Worm (Caenorhabditis elegans) whole organism, L1 larva: Measurements from ENCODE around the gene ZK632.9.

ENCODE experiments used
- C04F5.9 ChIP-seq: sonication (generic microtip); optimal IDR thresholded peaks from 2 replicates; lab custom pipeline; 2016; ENCODE audit warnings: missing genetic modification characterization, missing compliant biosample characterization
- C34B4.2 ChIP-seq: sonication (generic microtip); optimal IDR thresholded peaks from 2 replicates; lab custom pipeline; 2017; ENCODE audit warnings: mild to moderate bottlenecking, missing genetic modification characterization, missing compliant biosample characterization
- alr-1 ChIP-seq: fragments of 200-800 bp; sonication (Bioruptor generic); optimal IDR thresholded peaks from 2 replicates; lab custom pipeline; 2018; ENCODE audit warnings: borderline replicate concordance, mild to moderate bottlenecking, missing genetic modification characterization, missing compliant biosample characterization
- blmp-1 ChIP-seq: fragments of 150-350 bp; optimal IDR thresholded peaks from 2 replicates; lab custom pipeline; 2014; ENCODE audit warnings: missing biosample characterization, missing genetic modification characterization
- ceh-88 ChIP-seq: fragments of 200-800 bp; sonication (Bioruptor generic); IDR thresholded peaks from 2 replicates; pipeline ENCODE4 v1.3.6; 2022; ENCODE audit warnings: missing genetic modification characterization, missing compliant biosample characterization
- ceh-90 ChIP-seq: sonication (generic microtip); optimal IDR thresholded peaks from 2 replicates; lab custom pipeline; 2016; ENCODE audit warnings: missing genetic modification characterization, missing compliant biosample characterization
- dpl-1 ChIP-seq, 3 experiments: fragments of 150-350 bp in 2 of 3; sonication (generic microtip) in 1 of 3; optimal IDR thresholded peaks; 2 replicates each; lab custom pipeline; 2014 to 2017; ENCODE audit warnings: missing biosample characterization in 3 of 3, missing genetic modification characterization in 3 of 3, missing genetic modification reagents in 3 of 3
- efl-1 ChIP-seq, 4 experiments: fragments of 150-350 bp; optimal IDR thresholded peaks in 3 of 4; peaks in 1 of 4; 1 replicate in 1 of 4; 2 replicates in 3 of 4; lab custom pipeline; 2014; ENCODE audit warnings: missing biosample characterization in 2 of 4, missing genetic modification characterization in 2 of 4, missing genetic modification reagents in 2 of 4
- elt-2 ChIP-seq: sonication (generic microtip); optimal IDR thresholded peaks from 2 replicates; lab custom pipeline; 2016; ENCODE audit warnings: missing genetic modification characterization, mild to moderate bottlenecking, inconsistent platforms, missing compliant biosample characterization, missing genetic modification reagents
- elt-3 ChIP-seq, 6 experiments: fragments of 150-350 bp in 1 of 6; sonication (generic microtip); optimal IDR thresholded peaks; 2 replicates each; lab custom pipeline; 2017 to 2018; ENCODE audit warnings: missing biosample characterization in 6 of 6, missing genetic modification characterization in 6 of 6, inconsistent platforms in 1 of 6
- fkh-10 ChIP-seq: sonication (generic microtip); optimal IDR thresholded peaks from 2 replicates; lab custom pipeline; 2017; ENCODE audit warnings: missing biosample characterization, missing genetic modification reagents, missing genetic modification characterization
- fos-1 ChIP-seq: fragments of 150-350 bp; optimal IDR thresholded peaks from 2 replicates; lab custom pipeline; 2014; ENCODE audit warnings: missing biosample characterization, missing genetic modification characterization
- hlh-4 ChIP-seq: sonication (generic microtip); optimal IDR thresholded peaks from 2 replicates; lab custom pipeline; 2016; ENCODE audit warnings: mild to moderate bottlenecking, missing genetic modification characterization, missing compliant biosample characterization
- lin-14 ChIP-seq: fragments of 200-800 bp; sonication (Bioruptor generic); optimal IDR thresholded peaks from 2 replicates; lab custom pipeline; 2018; ENCODE audit warnings: mild to moderate bottlenecking, missing genetic modification characterization, moderate library complexity, missing compliant biosample characterization
- lin-15B ChIP-seq: fragments of 150-350 bp; sonication (generic microtip); optimal IDR thresholded peaks from 3 replicates; lab custom pipeline; 2014; ENCODE audit warnings: missing biosample characterization, missing genetic modification characterization
- lsy-2 ChIP-seq, 2 experiments: fragments of 150-350 bp; optimal IDR thresholded peaks; 2 replicates each; lab custom pipeline; 2014; ENCODE audit warnings: missing biosample characterization in 2 of 2, missing genetic modification characterization in 2 of 2
- nhr-71 ChIP-seq: sonication (generic microtip); optimal IDR thresholded peaks from 2 replicates; lab custom pipeline; 2016; ENCODE audit warnings: mild to moderate bottlenecking, missing genetic modification characterization, moderate library complexity, missing compliant biosample characterization
- nhr-77 ChIP-seq: fragments of 150-350 bp; optimal IDR thresholded peaks from 2 replicates; lab custom pipeline; 2014; ENCODE audit warnings: missing biosample characterization, missing genetic modification characterization
- nhr-85 ChIP-seq: sonication (generic microtip); peaks from one replicate; lab custom pipeline; 2016; ENCODE audit warnings: missing genetic modification characterization, inconsistent platforms, missing compliant biosample characterization
- nhr-90 ChIP-seq: sonication (generic microtip); optimal IDR thresholded peaks from 2 replicates; lab custom pipeline; 2016; ENCODE audit warnings: mild to moderate bottlenecking, missing genetic modification characterization, missing compliant biosample characterization; ENCODE audit not compliant: poor library complexity
- pag-3 ChIP-seq: sonication (generic microtip); optimal IDR thresholded peaks from 2 replicates; lab custom pipeline; 2017; ENCODE audit warnings: missing genetic modification characterization, mild to moderate bottlenecking, missing compliant biosample characterization, antibody characterized with exemption, borderline replicate concordance; ENCODE audit not compliant: insufficient read depth
- snu-23 ChIP-seq: sonication (generic microtip); optimal IDR thresholded peaks from 2 replicates; lab custom pipeline; 2016; ENCODE audit warnings: missing genetic modification characterization, missing compliant biosample characterization
- sox-4 ChIP-seq: sonication (generic microtip); optimal IDR thresholded peaks from 2 replicates; lab custom pipeline; 2016; ENCODE audit warnings: missing genetic modification characterization, missing compliant biosample characterization
- sptf-1 ChIP-seq: fragments of 150-350 bp; optimal IDR thresholded peaks from 2 replicates; lab custom pipeline; 2014; ENCODE audit warnings: missing biosample characterization, missing genetic modification characterization
- tbx-2 ChIP-seq: sonication (generic microtip); optimal IDR thresholded peaks from 2 replicates; lab custom pipeline; 2016; ENCODE audit warnings: missing genetic modification characterization, missing compliant biosample characterization
- unc-130 ChIP-seq: fragments of 150-350 bp; optimal IDR thresholded peaks from 2 replicates; lab custom pipeline; 2017; ENCODE audit warnings: missing biosample characterization, missing genetic modification characterization, inconsistent platforms
- unc-30 ChIP-seq: sonication (generic microtip); optimal IDR thresholded peaks from 2 replicates; lab custom pipeline; 2017; ENCODE audit warnings: missing biosample characterization, missing genetic modification characterization

The ZK632.9 gene

DNA sequence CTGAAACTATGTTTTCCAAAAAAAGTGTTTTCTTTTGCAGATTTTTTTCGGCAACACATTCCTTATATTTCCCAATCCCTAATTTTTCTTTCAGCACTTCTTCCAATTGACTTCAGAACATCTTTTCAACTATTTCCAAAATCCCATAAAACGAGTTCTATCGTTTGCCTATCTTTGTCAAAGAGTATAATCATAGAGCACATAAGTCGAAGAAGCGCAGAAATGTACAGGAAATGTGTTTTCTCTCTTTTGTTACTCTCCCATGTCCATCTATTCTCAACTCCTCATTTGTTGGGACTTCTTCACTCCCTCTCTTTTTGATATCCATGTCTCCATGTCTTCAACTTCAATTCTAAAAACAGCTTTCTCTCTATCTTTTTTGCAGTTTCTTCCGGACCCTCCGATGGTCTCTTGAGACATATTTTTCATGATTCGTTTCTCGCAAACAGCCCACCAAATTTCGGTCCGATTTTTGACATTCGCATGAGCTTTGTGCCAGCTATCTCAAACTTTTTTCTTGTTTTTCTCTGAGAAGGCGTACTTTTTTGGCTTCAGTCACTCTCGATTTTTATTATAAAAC is 35.1 kb upstream of the ZK632.9 start, which contains the start of gene twk-48:
twk-48 (plus strand) TSS at position 530 of the 580 bp plus-strand sequence.
- TF ChIP-seq ceh-90 (tag; lab: Kevin White, UChicago): no peak
- no peak for TF ChIP-seq snu-23
- TF ChIP-seq fos-1 (tag; lab: Kevin White, UChicago): no peak
- TF ChIP-seq lin-15B: no peak
- no peak for TF ChIP-seq ceh-88
- no peak for TF ChIP-seq C04F5.9 (tag; lab: Kevin White, UChicago)
- no peak for TF ChIP-seq sox-4 (tag; lab: Kevin White, UChicago)
- TF ChIP-seq unc-130: no peak
- TF ChIP-seq fkh-10: peak; percentile 73
- TF ChIP-seq hlh-4 (tag; lab: Kevin White, UChicago): no peak
- TF ChIP-seq lin-14 (GFP tag; lab: Kevin White, UChicago): peak; percentile 57
- TF ChIP-seq lsy-2 (tag; optimal IDR thresholded peaks at IDR 0.05; lab: Kevin White, UChicago): no peak
- no peak for TF ChIP-seq efl-1 (optimal IDR thresholded peaks at IDR 0.05; lab: Kevin White, UChicago)
- peak in 1 of 2 experiments; percentile 26 for TF ChIP-seq efl-1 (GFP tag; optimal IDR thresholded peaks at IDR 0.05 in 1 of 2; lab: Kevin White, UChicago)

DNA sequence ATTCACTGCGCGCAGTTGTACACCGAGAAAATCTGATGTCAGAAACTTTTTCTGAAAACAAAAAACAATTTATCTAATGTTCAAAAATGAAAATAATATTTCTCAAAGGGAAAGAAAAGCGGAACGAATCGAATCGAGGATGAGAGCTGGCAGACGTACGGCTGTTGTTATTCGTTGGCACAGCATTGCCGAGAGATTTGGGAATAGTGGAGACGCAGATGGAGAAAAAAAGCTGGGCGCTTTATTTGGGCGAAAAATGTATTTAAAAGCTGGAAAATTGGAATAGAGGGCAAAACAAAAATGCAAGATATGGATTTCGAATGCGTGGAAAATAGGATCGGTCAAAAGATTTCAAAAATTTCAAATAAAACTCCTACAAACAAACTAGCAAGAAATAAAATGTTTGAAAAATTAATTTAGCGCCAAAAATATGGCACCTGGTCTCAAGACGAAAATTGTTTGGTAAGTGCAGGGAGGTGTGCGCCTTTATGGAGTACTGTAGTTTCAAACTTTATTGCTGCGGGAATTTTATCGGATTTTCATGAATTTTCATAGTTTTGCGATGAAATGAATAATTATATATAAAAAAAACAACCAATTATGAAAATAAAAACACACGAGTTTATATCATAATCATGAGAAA is 34.0 kb upstream of the ZK632.9 start, which contains the start of gene gpdh-2:
gpdh-2 (minus strand) TSS at position 51 of the 643 bp plus-strand sequence.
- TF ChIP-seq nhr-71: no peak

DNA sequence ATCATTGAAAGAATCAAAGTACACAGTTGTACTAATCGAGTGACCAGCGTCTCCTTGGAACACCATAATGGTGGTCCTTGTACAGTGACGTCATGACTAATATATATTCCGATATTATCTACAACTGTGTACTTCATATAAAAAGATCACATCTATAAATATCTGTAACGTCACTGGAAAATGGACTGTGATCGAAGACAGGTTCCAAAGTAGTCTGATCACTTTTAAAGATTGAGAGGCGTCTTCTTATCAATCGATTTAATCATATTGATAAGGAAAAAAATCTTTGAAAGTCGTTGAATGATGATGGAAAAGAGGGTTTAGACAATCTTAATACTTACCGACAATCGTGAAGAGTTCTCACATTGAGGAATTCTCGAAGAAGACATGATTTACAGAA is 32.8 kb upstream of the ZK632.9 start:
- TF ChIP-seq unc-30 (tag; lab: Kevin White, UChicago): no peak
- TF ChIP-seq nhr-71: peak; percentile 14
- no peak for TF ChIP-seq efl-1 (optimal IDR thresholded peaks at IDR 0.05; lab: Kevin White, UChicago)
- TF ChIP-seq efl-1 (GFP tag; optimal IDR thresholded peaks at IDR 0.05 in 1 of 2; lab: Kevin White, UChicago): peak in 1 of 2 experiments; percentile 92
- no peak for TF ChIP-seq tbx-2
- no peak for TF ChIP-seq nhr-77 (tag; lab: Kevin White, UChicago)
- peak; percentile 46 for TF ChIP-seq elt-2
- no peak for TF ChIP-seq alr-1 (tag; lab: Kevin White, UChicago)
- TF ChIP-seq lin-14 (GFP tag; lab: Kevin White, UChicago): no peak
- TF ChIP-seq fkh-10: no peak
- peak in 1 of 6 experiments; percentile 0 for TF ChIP-seq elt-3 (tag; optimal IDR thresholded peaks at IDR 0.05; lab: Kevin White, UChicago)
- TF ChIP-seq C34B4.2 (tag; lab: Kevin White, UChicago): no peak

DNA sequence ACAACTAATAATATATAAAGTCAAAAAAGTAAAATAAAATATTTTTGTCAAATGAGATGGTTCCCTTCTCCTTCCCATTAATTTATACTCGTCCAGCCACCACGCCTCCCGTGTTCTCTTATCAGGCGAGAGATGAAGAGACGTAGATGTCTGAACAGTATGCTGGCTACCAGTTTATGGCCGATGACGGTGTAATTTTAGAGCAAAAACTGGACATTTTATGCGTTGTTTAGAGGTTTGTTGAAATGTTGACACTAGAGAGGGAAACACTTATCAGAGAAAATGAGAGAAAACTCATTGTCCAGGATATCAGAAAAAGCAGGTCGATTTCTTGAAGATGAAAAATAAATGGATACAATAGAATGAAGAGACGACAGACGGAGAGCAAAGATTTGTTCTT is 31.9 kb upstream of the ZK632.9 start:
- TF ChIP-seq dpl-1 (GFP tag; optimal IDR thresholded peaks at IDR 0.05; lab: Kevin White, UChicago) (no peak), blmp-1 (tag; lab: Kevin White, UChicago) (peak; percentile 3), nhr-90 (tag; lab: Kevin White, UChicago) (peak; percentile 36), nhr-71 (peak; percentile 16), nhr-85 (tag; lab: Kevin White, UChicago) (peak; percentile 45), pag-3 (tag; lab: Kevin White, UChicago) (no peak), lin-14 (GFP tag; lab: Kevin White, UChicago) (peak; percentile 19), efl-1 (optimal IDR thresholded peaks at IDR 0.05; lab: Kevin White, UChicago) (no peak), efl-1 (GFP tag; optimal IDR thresholded peaks at IDR 0.05 in 1 of 2; lab: Kevin White, UChicago) (peak in 1 of 2 experiments; percentile 15), lsy-2 (tag; optimal IDR thresholded peaks at IDR 0.05; lab: Kevin White, UChicago) (peak in 1 of 2 experiments; percentile 13)

DNA sequence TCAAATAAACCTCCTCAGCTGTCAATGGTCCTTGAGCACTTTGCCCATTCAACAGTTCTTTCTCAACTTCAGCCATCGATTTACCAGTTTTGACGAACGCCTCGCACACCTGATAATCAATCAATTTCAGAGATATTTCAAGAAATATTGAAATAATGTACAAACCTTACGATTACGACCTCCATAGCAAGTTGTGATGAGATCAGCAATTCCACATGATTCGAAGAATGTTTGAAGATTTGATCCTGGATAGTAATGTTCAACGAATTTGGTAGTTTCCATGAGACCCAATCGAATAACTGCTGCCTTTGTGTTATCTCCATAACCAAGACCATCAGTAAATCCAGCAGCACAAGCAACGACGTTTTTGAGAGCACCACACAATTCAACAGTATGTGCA is 29.7 kb upstream of the ZK632.9 start:
- TF ChIP-seq sptf-1 (no peak), efl-1 (optimal IDR thresholded peaks at IDR 0.05; lab: Kevin White, UChicago) (no peak), efl-1 (GFP tag; optimal IDR thresholded peaks at IDR 0.05 in 1 of 2; lab: Kevin White, UChicago) (peak in 1 of 2 experiments; percentile 68)
